Worm (Caenorhabditis elegans): ENCODE results near the gene dgn-2.

DNA sequence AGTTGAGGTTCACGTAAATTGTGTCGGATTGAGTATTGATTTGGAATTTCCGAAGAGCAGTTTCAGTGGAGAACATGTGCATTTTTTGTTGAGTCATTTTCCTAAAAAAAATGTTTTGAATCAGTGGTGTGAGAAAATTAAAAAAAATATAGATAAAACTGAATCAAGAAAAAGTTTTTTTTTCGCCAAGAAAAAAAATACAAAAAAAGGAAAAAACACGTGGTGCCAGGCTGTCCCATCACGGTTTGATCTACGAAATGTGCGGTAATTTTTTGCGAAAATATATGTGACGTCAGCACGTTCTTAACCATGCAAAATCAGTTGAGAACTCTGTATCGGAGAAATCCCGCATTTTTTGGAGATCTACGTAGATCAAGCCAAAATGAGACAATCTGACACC lies 26.6 kb upstream of the dgn-2 start, which contains the start of gene F56C3.9:
- no peak for TF ChIP-seq lir-1 (GFP tag; conservative IDR thresholded peaks at IDR 0.05)
- no peak for TF ChIP-seq somi-1 (GFP tag; optimal IDR thresholded peaks at IDR 0.05)
- no peak for TF ChIP-seq mel-28 (tag; optimal IDR thresholded peaks at IDR 0.05; ENCODE audit: borderline replicate concordance)
- no peak for TF ChIP-seq nhr-80 (tag; optimal IDR thresholded peaks at IDR 0.05)
- TF ChIP-seq die-1 (tag; optimal IDR thresholded peaks at IDR 0.05): no peak
- TF ChIP-seq F39B2.1 (GFP tag; IDR thresholded peaks at IDR 0.05): no peak
- TF ChIP-seq ceh-100 (GFP tag; IDR thresholded peaks at IDR 0.05): no peak
- no peak for TF ChIP-seq nfya-1 (tag; optimal IDR thresholded peaks at IDR 0.05; ENCODE audit: borderline replicate concordance, insufficient read depth)
- no peak for TF ChIP-seq Y79H2A.3 (GFP tag; conservative IDR thresholded peaks at IDR 0.05)
- TF ChIP-seq cebp-1 (GFP tag; IDR thresholded peaks at IDR 0.05): no peak
- TF ChIP-seq cebp-1 (tag; optimal IDR thresholded peaks at IDR 0.05): no peak
